Worm (Caenorhabditis elegans) whole organism, mixed stage, embryonic: Measurements from ENCODE around the gene F37A4.2.

Experiments
- M03D4.4 ChIP-seq: sonication (generic microtip); optimal IDR thresholded peaks from 2 replicates; lab custom pipeline; 2017; ENCODE audit warnings: mild to moderate bottlenecking, missing genetic modification characterization, missing compliant biosample characterization
- bed-3 ChIP-seq: fragments of 200-800 bp; sonication (Bioruptor generic); optimal IDR thresholded peaks from 3 replicates; lab custom pipeline; 2018; ENCODE audit warnings: mild to moderate bottlenecking, missing genetic modification characterization, moderate library complexity, missing compliant biosample characterization
- ceh-39 ChIP-seq: fragments of 150-350 bp; optimal IDR thresholded peaks from 2 replicates; lab custom pipeline; 2014; ENCODE audit warnings: missing biosample characterization, missing genetic modification characterization
- ceh-43 ChIP-seq: fragments of 200-800 bp; sonication (Bioruptor generic); optimal IDR thresholded peaks from 2 replicates; lab custom pipeline; 2018; ENCODE audit warnings: mild to moderate bottlenecking, missing genetic modification characterization, moderate library complexity, missing compliant biosample characterization
- ceh-83 ChIP-seq: fragments of 200-800 bp; sonication (Bioruptor generic); optimal IDR thresholded peaks from 2 replicates; lab custom pipeline; 2018; ENCODE audit warnings: mild to moderate bottlenecking, missing genetic modification characterization, missing compliant biosample characterization
- ces-1 ChIP-seq: fragments of 150-350 bp; optimal IDR thresholded peaks from 2 replicates; lab custom pipeline; 2014; ENCODE audit warnings: missing biosample characterization, missing genetic modification reagents, missing genetic modification characterization
- cnd-1 ChIP-seq: fragments of 200-800 bp; sonication (Bioruptor generic); optimal IDR thresholded peaks from 2 replicates; lab custom pipeline; 2018; ENCODE audit warnings: mild to moderate bottlenecking, missing genetic modification characterization, missing compliant biosample characterization
- flh-1 ChIP-seq: fragments of 200-800 bp; sonication (Bioruptor generic); optimal IDR thresholded peaks from 2 replicates; lab custom pipeline; 2018; ENCODE audit warnings: mild to moderate bottlenecking, missing genetic modification characterization, moderate library complexity, missing compliant biosample characterization
- ham-2 ChIP-seq: fragments of 200-800 bp; sonication (Bioruptor generic); optimal IDR thresholded peaks from 2 replicates; lab custom pipeline; 2018; ENCODE audit warnings: mild to moderate bottlenecking, missing genetic modification characterization, missing compliant biosample characterization
- hlh-1 ChIP-seq: fragments of 150-350 bp; optimal IDR thresholded peaks from 2 replicates; lab custom pipeline; 2014; ENCODE audit warnings: missing biosample characterization, missing genetic modification reagents, missing genetic modification characterization
- lin-32 ChIP-seq: fragments of 200-800 bp; sonication (Bioruptor generic); optimal IDR thresholded peaks from 2 replicates; lab custom pipeline; 2018; ENCODE audit warnings: mild to moderate bottlenecking, missing genetic modification characterization, missing compliant biosample characterization
- lsy-2 ChIP-seq: fragments of 150-350 bp; optimal IDR thresholded peaks from 2 replicates; lab custom pipeline; 2014; ENCODE audit warnings: missing biosample characterization, missing genetic modification characterization
- mab-5 ChIP-seq: fragments of 150-350 bp; optimal IDR thresholded peaks from 2 replicates; lab custom pipeline; 2014; ENCODE audit warnings: missing biosample characterization, missing genetic modification characterization
- mep-1 ChIP-seq: fragments of 150-350 bp; optimal IDR thresholded peaks from 2 replicates; lab custom pipeline; 2017; ENCODE audit warnings: missing biosample characterization, missing genetic modification reagents, missing genetic modification characterization, inconsistent platforms
- nhr-12 ChIP-seq: fragments of 150-350 bp; optimal IDR thresholded peaks from 2 replicates; lab custom pipeline; 2014; ENCODE audit warnings: missing biosample characterization, missing genetic modification characterization
- nhr-2 ChIP-seq: fragments of 150-350 bp; optimal IDR thresholded peaks from 2 replicates; lab custom pipeline; 2014; ENCODE audit warnings: missing biosample characterization, missing genetic modification characterization
- nhr-237 ChIP-seq: fragments of 150-350 bp; optimal IDR thresholded peaks from 2 replicates; lab custom pipeline; 2014; ENCODE audit warnings: missing biosample characterization, missing genetic modification characterization
- nhr-28 ChIP-seq: fragments of 150-350 bp; optimal IDR thresholded peaks from 2 replicates; lab custom pipeline; 2014; ENCODE audit warnings: missing biosample characterization, missing genetic modification characterization
- nhr-76 ChIP-seq: sonication (generic microtip); optimal IDR thresholded peaks from 2 replicates; lab custom pipeline; 2017; ENCODE audit warnings: missing biosample characterization, missing genetic modification characterization
- pha-4 ChIP-seq: fragments of 150-350 bp; optimal IDR thresholded peaks from 2 replicates; lab custom pipeline; 2018; ENCODE audit warnings: missing biosample characterization, missing genetic modification reagents, missing genetic modification characterization
- sem-2 ChIP-seq: fragments of 200-800 bp; sonication (Bioruptor generic); optimal IDR thresholded peaks from 2 replicates; lab custom pipeline; 2018; ENCODE audit warnings: mild to moderate bottlenecking, missing genetic modification characterization, missing compliant biosample characterization
- snpc-4 ChIP-seq: fragments of 150-350 bp; optimal IDR thresholded peaks from 2 replicates; lab custom pipeline; 2014; ENCODE audit warnings: missing biosample characterization, missing genetic modification characterization
- unc-120 ChIP-seq: sonication (generic microtip); optimal IDR thresholded peaks from 2 replicates; lab custom pipeline; 2017; ENCODE audit warnings: missing genetic modification characterization, missing compliant biosample characterization; ENCODE audit not compliant: poor library complexity, severe bottlenecking
- unc-39 ChIP-seq: fragments of 150-350 bp; optimal IDR thresholded peaks from 2 replicates; lab custom pipeline; 2014; ENCODE audit warnings: missing biosample characterization, missing genetic modification characterization
- unc-62 ChIP-seq: fragments of 150-350 bp; optimal IDR thresholded peaks from 2 replicates; lab custom pipeline; 2014; ENCODE audit warnings: missing biosample characterization, missing genetic modification reagents, missing genetic modification characterization
- zip-8 ChIP-seq: fragments of 150-350 bp; optimal IDR thresholded peaks from 2 replicates; lab custom pipeline; 2014; ENCODE audit warnings: missing biosample characterization, missing genetic modification characterization
- ztf-11 ChIP-seq: fragments of 150-350 bp; optimal IDR thresholded peaks from 2 replicates; lab custom pipeline; 2014; ENCODE audit warnings: missing biosample characterization, missing genetic modification characterization

Gene F37A4.2

DNA sequence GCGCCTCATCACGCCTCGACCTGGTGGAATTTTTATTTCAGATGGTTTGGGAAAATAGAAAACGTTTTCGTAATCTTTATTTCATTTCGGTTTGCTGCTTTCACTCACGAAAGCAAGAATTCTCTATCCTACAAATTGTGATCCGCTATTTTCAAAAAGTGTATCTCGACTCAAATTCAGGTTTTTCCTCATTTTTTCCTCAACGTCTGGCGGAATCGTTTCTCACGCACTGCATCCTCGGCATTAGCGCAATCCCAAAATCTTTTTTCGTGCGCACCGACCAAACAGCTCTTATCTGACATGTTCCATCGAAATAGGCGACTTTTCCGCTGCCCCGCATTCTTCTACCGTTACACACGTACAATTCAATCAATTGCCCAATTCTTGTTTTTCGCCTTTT lies 4.0 kb upstream of the F37A4.2 start, which contains the start of gene F37A4.3:
Gene F37A4.3 (plus strand): TSS at position 301 of the 400 bp plus-strand sequence.
- TF ChIP-seq nhr-28 (tag; lab: Kevin White, UChicago): no peak
- peak; percentile 4 for TF ChIP-seq ham-2 (GFP tag; lab: Kevin White, UChicago)

- no peak for TF ChIP-seq cnd-1 (tag; lab: Kevin White, UChicago)
- no peak for TF ChIP-seq mab-5
- no peak for TF ChIP-seq ces-1 (GFP tag; lab: Kevin White, UChicago)
- TF ChIP-seq flh-1 (GFP tag; lab: Kevin White, UChicago): no peak
- no peak for TF ChIP-seq nhr-2 (tag; lab: Kevin White, UChicago)
Measured at ce11 chrIII:6723089-6723488, 835 bp downstream of the F37A4.2 start, which contains the start of gene F37A4.1. Gene F37A4.1, plus strand, starts transcription at chrIII:6723389.

ce11 chrIII:6725489-6725888 lies 3.2 kb downstream of the F37A4.2 start, which contains the start of gene wdr-4:
Gene wdr-4, plus strand, starts transcription at chrIII:6725789.
- no peak for TF ChIP-seq snpc-4 (tag; lab: Kevin White, UChicago)
- no peak for TF ChIP-seq mep-1 (tag; lab: Kevin White, UChicago)
- no peak for TF ChIP-seq nhr-237 (tag; lab: Kevin White, UChicago)
- TF ChIP-seq sem-2 (GFP tag; lab: Kevin White, UChicago): no peak
- TF ChIP-seq flh-1 (GFP tag; lab: Kevin White, UChicago): no peak
- no peak for TF ChIP-seq M03D4.4 (tag; lab: Kevin White, UChicago)
- TF ChIP-seq lsy-2: no peak
- no peak for TF ChIP-seq ham-2 (GFP tag; lab: Kevin White, UChicago)
- no peak for TF ChIP-seq bed-3 (GFP tag; lab: Kevin White, UChicago)
- TF ChIP-seq zip-8 (tag; lab: Kevin White, UChicago): no peak
- TF ChIP-seq unc-62 (GFP tag; lab: Kevin White, UChicago): no peak
- no peak for TF ChIP-seq ceh-43
- no peak for TF ChIP-seq pha-4 (tag; lab: Kevin White, UChicago)
- no peak for TF ChIP-seq ztf-11
- TF ChIP-seq nhr-12 (tag; lab: Kevin White, UChicago): no peak
- no peak for TF ChIP-seq unc-39

- TF ChIP-seq hlh-1 (tag; lab: Kevin White, UChicago): peak; percentile 63
- TF ChIP-seq unc-62 (GFP tag; lab: Kevin White, UChicago): no peak
- peak; percentile 3 for TF ChIP-seq unc-120
Measured at ce11 chrIII:6730185-6730850, 8.1 kb downstream of the F37A4.2 start, which contains the start of the genes Y102E9.5 and odr-4. Gene Y102E9.5, minus strand, starts transcription at chrIII:6730285. Gene odr-4, plus strand, starts transcription at chrIII:6730800.

DNA sequence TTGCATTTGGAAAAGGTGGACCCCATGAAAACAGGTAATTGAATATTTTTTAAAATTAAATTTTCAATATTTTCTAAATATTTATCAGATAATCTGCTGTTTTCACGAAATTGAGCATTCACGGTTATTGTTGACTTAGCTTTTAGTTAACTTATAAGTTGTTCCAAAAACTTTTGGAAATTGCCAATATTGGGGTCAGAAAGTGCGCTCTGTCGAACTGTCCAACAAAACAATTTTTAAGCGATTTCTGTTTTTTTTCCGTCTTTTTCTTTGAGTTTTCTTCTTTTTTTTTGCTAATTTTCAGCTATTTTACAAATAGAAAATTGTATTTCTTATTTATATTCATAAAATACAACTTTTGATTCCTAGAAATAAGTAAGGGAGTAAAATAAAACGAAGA lies 9.0 kb downstream of the F37A4.2 start:
- no peak for TF ChIP-seq nhr-2 (tag; lab: Kevin White, UChicago)
- TF ChIP-seq unc-39: no peak
- TF ChIP-seq cnd-1 (tag; lab: Kevin White, UChicago): no peak
- no peak for TF ChIP-seq mab-5
- TF ChIP-seq pha-4 (tag; lab: Kevin White, UChicago): no peak
- no peak for TF ChIP-seq nhr-76 (tag; lab: Kevin White, UChicago)
- no peak for TF ChIP-seq nhr-28 (tag; lab: Kevin White, UChicago)
- no peak for TF ChIP-seq zip-8 (tag; lab: Kevin White, UChicago)
- TF ChIP-seq ceh-39 (tag; lab: Kevin White, UChicago): no peak
- no peak for TF ChIP-seq lin-32 (GFP tag; lab: Kevin White, UChicago)
- TF ChIP-seq ceh-83 (GFP tag; lab: Kevin White, UChicago): no peak
- no peak for TF ChIP-seq nhr-12 (tag; lab: Kevin White, UChicago)
- TF ChIP-seq hlh-1 (tag; lab: Kevin White, UChicago): no peak
- TF ChIP-seq, all 35 proteins: peak for 0

DNA sequence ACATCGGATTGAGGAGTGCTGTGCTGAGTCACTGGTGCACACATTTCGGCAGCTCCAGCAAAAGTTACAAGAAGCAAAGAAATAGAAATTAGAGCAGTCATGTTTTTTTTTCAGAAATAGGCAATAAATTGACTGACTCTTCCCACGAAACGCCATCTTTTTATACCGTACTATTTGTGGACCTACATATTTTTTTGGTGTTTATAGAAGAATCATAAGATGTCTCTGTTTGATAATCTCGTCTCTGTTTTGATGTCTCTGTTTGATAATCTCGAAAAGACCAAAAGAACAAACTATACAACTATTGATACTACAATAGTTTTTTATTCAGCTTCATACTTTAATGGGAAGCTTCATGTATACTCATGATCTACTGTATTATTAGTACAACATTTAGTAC lies 12.2 kb downstream of the F37A4.2 start, which contains the start of gene Y102E9.3:
Gene Y102E9.3 (minus strand): TSS at position 101 of the 400 bp plus-strand sequence.
- TF ChIP-seq lsy-2 (no peak), nhr-28 (tag; lab: Kevin White, UChicago) (no peak), nhr-237 (tag; lab: Kevin White, UChicago) (no peak), nhr-2 (tag; lab: Kevin White, UChicago) (no peak)
